Worm (Caenorhabditis elegans) whole organism, late embryonic: ENCODE data around the gene rrp-8.
A peak's percentile ranks its signal among the peaks of the same experiment; 100 is the strongest.

Experiments
- C08G9.2 ChIP-seq: sonication (generic microtip); optimal IDR thresholded peaks from 2 replicates; lab custom pipeline; 2016; ENCODE audit warnings: mild to moderate bottlenecking, missing genetic modification characterization, moderate library complexity, missing compliant biosample characterization
- K02D7.2 ChIP-seq: sonication (generic microtip); optimal IDR thresholded peaks from 2 replicates; lab custom pipeline; 2017; ENCODE audit warnings: mild to moderate bottlenecking, missing genetic modification characterization, missing compliant biosample characterization
- K09A11.1 ChIP-seq: sonication (generic microtip); optimal IDR thresholded peaks from 2 replicates; lab custom pipeline; 2017; ENCODE audit warnings: antibody characterized with exemption, mild to moderate bottlenecking, missing genetic modification characterization, missing compliant biosample characterization; ENCODE audit not compliant: insufficient read depth
- Y22D7AL.16 ChIP-seq: sonication (generic microtip); optimal IDR thresholded peaks from 2 replicates; lab custom pipeline; 2016; ENCODE audit warnings: missing genetic modification characterization, missing compliant biosample characterization
- ahr-1 ChIP-seq: sonication (generic microtip); optimal IDR thresholded peaks from 2 replicates; lab custom pipeline; 2016; ENCODE audit warnings: missing genetic modification characterization, missing compliant biosample characterization
- ama-1 ChIP-seq: fragments of 150-350 bp; optimal IDR thresholded peaks from 2 replicates; lab custom pipeline; 2014
- ceh-14 ChIP-seq: sonication (generic microtip); optimal IDR thresholded peaks from 2 replicates; lab custom pipeline; 2016; ENCODE audit warnings: missing genotype, missing genetic modification characterization, missing compliant biosample characterization
- ceh-18 ChIP-seq: sonication (generic microtip); optimal IDR thresholded peaks from 2 replicates; lab custom pipeline; 2016; ENCODE audit warnings: missing genetic modification characterization, missing compliant biosample characterization
- ceh-19 ChIP-seq: fragments of 200-800 bp; sonication (Bioruptor generic); optimal IDR thresholded peaks from 2 replicates; lab custom pipeline; 2018; ENCODE audit warnings: mild to moderate bottlenecking, missing genetic modification characterization, missing compliant biosample characterization
- ceh-2 ChIP-seq: sonication (generic microtip); optimal IDR thresholded peaks from 2 replicates; lab custom pipeline; 2016; ENCODE audit warnings: missing genotype, missing genetic modification characterization, missing compliant biosample characterization
- ceh-34 ChIP-seq: sonication (generic microtip); optimal IDR thresholded peaks from 2 replicates; lab custom pipeline; 2016; ENCODE audit warnings: mild to moderate bottlenecking, missing genetic modification characterization, missing compliant biosample characterization
- ceh-45 ChIP-seq: fragments of 200-800 bp; sonication (Bioruptor generic); IDR thresholded peaks from 2 replicates; pipeline ENCODE4 v1.3.6; 2022; ENCODE audit warnings: missing genetic modification reagents, missing genetic modification characterization, missing compliant biosample characterization
- ceh-48 ChIP-seq: sonication (generic microtip); optimal IDR thresholded peaks from 2 replicates; lab custom pipeline; 2016; ENCODE audit warnings: missing genetic modification characterization, inconsistent platforms, missing compliant biosample characterization
- che-1 ChIP-seq: sonication (generic microtip); optimal IDR thresholded peaks from 2 replicates; lab custom pipeline; 2016; ENCODE audit warnings: mild to moderate bottlenecking, missing genetic modification characterization, missing compliant biosample characterization
- dmd-4 ChIP-seq: sonication (generic microtip); optimal IDR thresholded peaks from 2 replicates; lab custom pipeline; 2016; ENCODE audit warnings: borderline replicate concordance, missing genetic modification characterization, missing compliant biosample characterization
- dve-1 ChIP-seq: sonication (generic microtip); optimal IDR thresholded peaks from 2 replicates; lab custom pipeline; 2017; ENCODE audit warnings: antibody characterized with exemption, mild to moderate bottlenecking, missing genetic modification characterization, missing compliant biosample characterization
- elt-4 ChIP-seq: sonication (generic microtip); optimal IDR thresholded peaks from 2 replicates; lab custom pipeline; 2016; ENCODE audit warnings: missing genetic modification characterization, missing compliant biosample characterization
- eyg-1 ChIP-seq: sonication (generic microtip); optimal IDR thresholded peaks from 2 replicates; lab custom pipeline; 2016; ENCODE audit warnings: missing genotype, missing genetic modification characterization, missing compliant biosample characterization
- fax-1 ChIP-seq: sonication (generic microtip); optimal IDR thresholded peaks from 2 replicates; lab custom pipeline; 2016; ENCODE audit warnings: missing genotype, missing genetic modification characterization, missing compliant biosample characterization
- fkh-10 ChIP-seq: fragments of 150-350 bp; optimal IDR thresholded peaks from 2 replicates; lab custom pipeline; 2014; ENCODE audit warnings: missing biosample characterization, missing genetic modification reagents, missing genetic modification characterization
- fkh-6 ChIP-seq: sonication (generic microtip); optimal IDR thresholded peaks from 2 replicates; lab custom pipeline; 2016; ENCODE audit warnings: missing genetic modification characterization, missing compliant biosample characterization
- gmeb-2 ChIP-seq: sonication (generic microtip); optimal IDR thresholded peaks from 2 replicates; lab custom pipeline; 2016; ENCODE audit warnings: missing genetic modification characterization, inconsistent platforms, missing compliant biosample characterization
- hlh-15 ChIP-seq: sonication (generic microtip); optimal IDR thresholded peaks from 2 replicates; lab custom pipeline; 2016; ENCODE audit warnings: missing genetic modification characterization, missing compliant biosample characterization
- hlh-8 ChIP-seq: sonication (generic microtip); optimal IDR thresholded peaks from 2 replicates; lab custom pipeline; 2016; ENCODE audit warnings: missing genotype, missing genetic modification characterization, missing compliant biosample characterization
- lim-6 ChIP-seq: sonication (generic microtip); optimal IDR thresholded peaks from 2 replicates; lab custom pipeline; 2016; ENCODE audit warnings: missing genetic modification characterization, missing compliant biosample characterization
- lin-11 ChIP-seq: fragments of 200-800 bp; sonication (Bioruptor generic); optimal IDR thresholded peaks from 2 replicates; lab custom pipeline; 2018; ENCODE audit warnings: mild to moderate bottlenecking, missing genetic modification characterization, missing compliant biosample characterization
- mec-3 ChIP-seq: sonication (generic microtip); optimal IDR thresholded peaks from 2 replicates; lab custom pipeline; 2016; ENCODE audit warnings: borderline replicate concordance, missing genetic modification characterization, missing compliant biosample characterization
- nhr-232 ChIP-seq: sonication (generic microtip); optimal IDR thresholded peaks from 2 replicates; lab custom pipeline; 2016; ENCODE audit warnings: missing genetic modification characterization, missing compliant biosample characterization
- npax-4 ChIP-seq: sonication (generic microtip); optimal IDR thresholded peaks from 2 replicates; lab custom pipeline; 2016; ENCODE audit warnings: missing genetic modification characterization, missing compliant biosample characterization
- odd-2 ChIP-seq: sonication (generic microtip); optimal IDR thresholded peaks from 2 replicates; lab custom pipeline; 2017; ENCODE audit warnings: antibody characterized with exemption, mild to moderate bottlenecking, missing genetic modification characterization, missing compliant biosample characterization
- pag-3 ChIP-seq: sonication (generic microtip); optimal IDR thresholded peaks from 2 replicates; lab custom pipeline; 2016; ENCODE audit warnings: missing compliant biosample characterization, missing genetic modification characterization, borderline replicate concordance
- pat-9 ChIP-seq: fragments of 200-800 bp; sonication (Bioruptor generic); optimal IDR thresholded peaks from 2 replicates; lab custom pipeline; 2018; ENCODE audit warnings: mild to moderate bottlenecking, missing genetic modification characterization, moderate library complexity, missing compliant biosample characterization
- pax-1 ChIP-seq: fragments of 150-350 bp; optimal IDR thresholded peaks from 2 replicates; lab custom pipeline; 2014; ENCODE audit warnings: missing biosample characterization, missing genetic modification characterization
- pha-2 ChIP-seq: sonication (generic microtip); optimal IDR thresholded peaks from 2 replicates; lab custom pipeline; 2017; ENCODE audit warnings: mild to moderate bottlenecking, missing genetic modification characterization, missing compliant biosample characterization
- pha-4 ChIP-seq: fragments of 150-350 bp; optimal IDR thresholded peaks from 2 replicates; lab custom pipeline; 2018; ENCODE audit warnings: missing biosample characterization, missing genetic modification reagents, missing genetic modification characterization
- pros-1 ChIP-seq: fragments of 150-350 bp; optimal IDR thresholded peaks from 2 replicates; lab custom pipeline; 2014; ENCODE audit warnings: missing biosample characterization, missing genetic modification reagents, missing genetic modification characterization
- ref-2 ChIP-seq: sonication (generic microtip); optimal IDR thresholded peaks from 2 replicates; lab custom pipeline; 2016; ENCODE audit warnings: missing genetic modification characterization, missing compliant biosample characterization
- rnt-1 ChIP-seq: sonication (generic microtip); optimal IDR thresholded peaks from 2 replicates; lab custom pipeline; 2016; ENCODE audit warnings: missing genetic modification characterization, missing compliant biosample characterization
- sdc-2 ChIP-seq: sonication (generic microtip); optimal IDR thresholded peaks from 2 replicates; lab custom pipeline; 2016; ENCODE audit warnings: missing genotype, missing genetic modification characterization, missing compliant biosample characterization
- sox-2 ChIP-seq: fragments of 200-800 bp; sonication (Bioruptor generic); IDR thresholded peaks from 2 replicates; pipeline ENCODE4 v1.3.6; 2022; ENCODE audit warnings: missing genetic modification reagents, missing genetic modification characterization, missing compliant biosample characterization
- syd-9 ChIP-seq: sonication (generic microtip); optimal IDR thresholded peaks from 2 replicates; lab custom pipeline; 2016; ENCODE audit warnings: mild to moderate bottlenecking, missing genetic modification characterization, moderate library complexity, missing compliant biosample characterization
- tbx-2 ChIP-seq: sonication (generic microtip); optimal IDR thresholded peaks from 2 replicates; lab custom pipeline; 2016; ENCODE audit warnings: missing genetic modification characterization, missing compliant biosample characterization
- tbx-7 ChIP-seq: sonication (generic microtip); optimal IDR thresholded peaks from 2 replicates; lab custom pipeline; 2016; ENCODE audit warnings: missing genotype, missing genetic modification characterization, missing compliant biosample characterization
- ttx-3 ChIP-seq: sonication (generic microtip); optimal IDR thresholded peaks from 2 replicates; lab custom pipeline; 2016; ENCODE audit warnings: missing genetic modification reagents, missing genetic modification characterization, missing compliant biosample characterization
- unc-42 ChIP-seq: sonication (generic microtip); optimal IDR thresholded peaks from 2 replicates; lab custom pipeline; 2016; ENCODE audit warnings: missing genotype, missing genetic modification characterization, missing compliant biosample characterization
- unc-86 ChIP-seq: sonication (generic microtip); optimal IDR thresholded peaks from 2 replicates; lab custom pipeline; 2016; ENCODE audit warnings: missing genetic modification characterization, missing compliant biosample characterization
- ztf-16 ChIP-seq: sonication (generic microtip); optimal IDR thresholded peaks from 2 replicates; lab custom pipeline; 2017; ENCODE audit warnings: missing genetic modification characterization, missing compliant biosample characterization

Gene rrp-8

ce11 chrIV:401395-401794, 5.0 kb downstream of the rrp-8 start, which contains the start of gene gpa-4:
Gene gpa-4, plus strand, starts transcription at chrIV:401695.
- TF ChIP-seq unc-86 (tag; lab: Kevin White, UChicago) (no peak), rnt-1 (no peak), pros-1 (tag; lab: Kevin White, UChicago) (no peak), K02D7.2 (tag; lab: Kevin White, UChicago) (no peak), lin-11 (tag; lab: Kevin White, UChicago) (no peak), fkh-6 (no peak), sdc-2 (tag; lab: Kevin White, UChicago) (no peak), dmd-4 (no peak), nhr-232 (no peak), mec-3 (tag; lab: Kevin White, UChicago) (no peak)

- TF ChIP-seq pax-1 (tag; lab: Kevin White, UChicago): no peak
- TF ChIP-seq syd-9 (tag; lab: Kevin White, UChicago): no peak
- TF ChIP-seq hlh-8 (tag; lab: Kevin White, UChicago): no peak
- no peak for TF ChIP-seq eyg-1 (tag; lab: Kevin White, UChicago)
- TF ChIP-seq gmeb-2: no peak
- TF ChIP-seq odd-2: no peak
- TF ChIP-seq ceh-2: no peak
- TF ChIP-seq ceh-19: no peak
- TF ChIP-seq ceh-48 (tag; lab: Kevin White, UChicago): no peak
- no peak for TF ChIP-seq hlh-15
- no peak for TF ChIP-seq sox-2 (GFP tag; lab: Robert Waterston, UW)
- no peak for TF ChIP-seq tbx-7 (tag; lab: Kevin White, UChicago)
- no peak for TF ChIP-seq tbx-2 (tag; lab: Kevin White, UChicago)
- no peak for TF ChIP-seq fkh-10 (GFP tag; lab: Kevin White, UChicago)
- TF ChIP-seq C08G9.2 (tag; lab: Kevin White, UChicago): no peak
- no peak for TF ChIP-seq fax-1 (tag; lab: Kevin White, UChicago)
- TF ChIP-seq ttx-3: no peak
- TF ChIP-seq nhr-232: no peak
Measured at ce11 chrIV:408892-409291, 12.5 kb downstream of the rrp-8 start.

- no peak for TF ChIP-seq pax-1 (tag; lab: Kevin White, UChicago)
- TF ChIP-seq ceh-14 (tag; lab: Kevin White, UChicago): no peak
- TF ChIP-seq npax-4: no peak
- TF ChIP-seq fkh-10 (GFP tag; lab: Kevin White, UChicago): no peak
- TF ChIP-seq Y22D7AL.16 (tag; lab: Kevin White, UChicago): no peak
- TF ChIP-seq ref-2: no peak
- TF ChIP-seq ztf-16 (tag; lab: Kevin White, UChicago): no peak
- TF ChIP-seq eyg-1 (tag; lab: Kevin White, UChicago): no peak
- TF ChIP-seq unc-42 (tag; lab: Kevin White, UChicago): no peak
- TF ChIP-seq ceh-18 (tag; lab: Kevin White, UChicago): no peak
- no peak for TF ChIP-seq pag-3 (tag; lab: Kevin White, UChicago)
Measured at ce11 chrIV:409935-410334, 13.6 kb downstream of the rrp-8 start, which contains the start of gene kgb-1. Gene kgb-1, minus strand, starts transcription at chrIV:410035.

DNA sequence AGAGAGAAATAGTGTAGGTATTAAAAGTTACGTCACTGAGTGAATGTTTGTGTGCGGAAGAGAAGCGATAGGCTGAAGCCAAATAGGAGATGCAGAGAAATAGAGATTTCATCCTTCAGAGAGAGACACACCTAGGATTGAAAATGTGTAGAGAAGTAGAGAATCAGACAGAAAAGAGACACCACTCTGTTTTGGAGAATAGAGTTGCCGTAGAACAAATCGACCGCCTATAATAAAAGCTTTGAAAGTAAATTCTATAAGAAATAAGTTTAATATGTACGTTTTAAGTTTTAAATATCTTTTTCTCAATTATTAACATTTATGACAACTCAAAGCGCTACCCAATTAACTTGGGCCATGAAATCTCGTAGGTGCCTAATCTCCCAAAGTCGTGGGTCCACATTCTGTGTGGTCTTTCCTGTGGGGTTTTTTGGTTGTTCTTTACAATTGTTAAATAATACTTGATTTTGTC, 14.1 kb downstream of the rrp-8 start, which contains the start of gene T07A9.12:
Gene T07A9.12, plus strand, starts transcription at position 448 of the 472 bp plus-strand sequence.
- TF ChIP-seq ahr-1: peak; percentile 54
- peak; percentile 90 for TF ChIP-seq ref-2
- peak; percentile 46 for TF ChIP-seq K09A11.1 (tag; lab: Kevin White, UChicago)
- TF ChIP-seq gmeb-2: no peak
- no peak for TF ChIP-seq dve-1
- TF ChIP-seq ceh-34: peak; percentile 61
- TF ChIP-seq ceh-2: peak; percentile 88
- TF ChIP-seq hlh-8 (tag; lab: Kevin White, UChicago): peak; percentile 80
- TF ChIP-seq ceh-19: peak; percentile 26
- peak; percentile 80 for TF ChIP-seq rnt-1
- TF ChIP-seq elt-4: no peak
- TF ChIP-seq sdc-2 (tag; lab: Kevin White, UChicago): no peak
- TF ChIP-seq ceh-45: no peak
- peak; percentile 26 for TF ChIP-seq ttx-3
- TF ChIP-seq lin-11 (tag; lab: Kevin White, UChicago): no peak
- TF ChIP-seq che-1: no peak
- peak; percentile 77 for TF ChIP-seq lim-6 (tag; lab: Kevin White, UChicago)
- no peak for TF ChIP-seq ceh-48 (tag; lab: Kevin White, UChicago)
- no peak for TF ChIP-seq pha-4 (tag; lab: Kevin White, UChicago)
- no peak for TF ChIP-seq pat-9
- TF ChIP-seq Y22D7AL.16 (tag; lab: Kevin White, UChicago): no peak
- TF ChIP-seq sox-2 (GFP tag; lab: Robert Waterston, UW): no peak
- TF ChIP-seq pha-2 (tag; lab: Kevin White, UChicago): peak; percentile 58
- TF ChIP-seq ama-1 (lab: Kevin White, UChicago): no peak
